Fruit fly (Drosophila melanogaster) whole organism, embryonic: ENCODE measurements around the gene ovm.

Experiments
- CG1603 ChIP-seq: fragments of 200-800 bp; sonication (Bioruptor generic); optimal IDR thresholded peaks from 2 replicates; lab custom pipeline; 2019; ENCODE audit warnings: missing biosample characterization, mild to moderate bottlenecking, missing genetic modification characterization, moderate library complexity
- CG9437 ChIP-seq: fragments of 200-800 bp; sonication (Bioruptor generic); optimal IDR thresholded peaks from 2 replicates; lab custom pipeline; 2018; ENCODE audit warnings: missing biosample characterization, mild to moderate bottlenecking, missing genetic modification characterization
- MBD-R2 ChIP-seq: fragments of 200-800 bp; sonication (Bioruptor generic); IDR thresholded peaks from 2 replicates; pipeline ENCODE4 v1.3.6; 2022; ENCODE audit warnings: missing biosample characterization, missing genetic modification characterization
- Sry-β ChIP-seq: fragments of 200-800 bp; sonication (Bioruptor generic); optimal IDR thresholded peaks from 2 replicates; lab custom pipeline; 2018; ENCODE audit warnings: missing biosample characterization, mild to moderate bottlenecking, missing genetic modification characterization, moderate library complexity
- croc ChIP-seq: fragments of 200-800 bp; sonication (Bioruptor generic); conservative IDR thresholded peaks from 3 replicates; pipeline ENCODE4 v1.3.6; 2022; ENCODE audit warnings: missing biosample characterization, missing genetic modification characterization
- pfk ChIP-seq: fragments of 200-800 bp; sonication (Bioruptor generic); optimal IDR thresholded peaks from 2 replicates; lab custom pipeline; 2018; ENCODE audit warnings: missing biosample characterization, mild to moderate bottlenecking, missing genetic modification characterization, moderate library complexity
- slbo ChIP-seq: fragments of 200-800 bp; sonication (Bioruptor generic); IDR thresholded peaks from 2 replicates; pipeline ENCODE4 v1.3.6; 2022; ENCODE audit warnings: missing biosample characterization, missing genetic modification characterization
- yki ChIP-seq: fragments of >200 bp; optimal IDR thresholded peaks from 3 replicates; lab custom pipeline; 2018
- zen ChIP-seq: fragments of 200-800 bp; sonication (Bioruptor generic); optimal IDR thresholded peaks from 3 replicates; lab custom pipeline; 2018; ENCODE audit warnings: missing biosample characterization, mild to moderate bottlenecking, missing genetic modification characterization, moderate library complexity
- zf30C ChIP-seq: fragments of 200-800 bp; sonication (Bioruptor generic); optimal IDR thresholded peaks from 3 replicates; lab custom pipeline; 2018; ENCODE audit warnings: missing biosample characterization, mild to moderate bottlenecking, missing genetic modification characterization

DNA sequence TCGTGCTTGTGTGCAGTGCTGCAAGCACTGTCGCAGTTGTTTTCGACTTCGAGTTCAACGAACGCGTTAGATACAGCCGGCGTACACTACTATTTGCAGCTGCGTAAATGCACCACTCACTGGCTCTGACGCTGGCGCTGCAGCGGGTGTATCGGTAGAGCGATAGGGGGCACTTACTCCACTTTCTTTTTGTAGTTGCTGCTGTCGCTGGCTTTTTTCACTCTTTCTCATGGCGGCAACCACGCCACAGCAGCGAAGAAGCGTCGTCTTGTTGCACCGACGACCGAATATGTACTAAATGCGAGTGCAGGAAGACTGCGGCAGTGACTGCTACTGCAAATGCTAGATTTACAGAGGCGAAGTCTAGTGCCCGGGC, 19.3 kb downstream of the ovm start, which contains the start of gene CG4822:
- TF ChIP-seq slbo (GFP tag; lab: Robert Waterston, UW) (no peak), zen (tag; lab: Kevin White, UChicago) (no peak), yki (lab: Kevin White, UChicago) (no peak), pfk (GFP tag; lab: Kevin White, UChicago) (no peak), zf30C (GFP tag; lab: Kevin White, UChicago) (no peak), CG1603 (tag; lab: Kevin White, UChicago) (no peak), Sry-β (GFP tag; lab: Kevin White, UChicago) (no peak), croc (GFP tag; lab: Robert Waterston, UW) (no peak), CG9437 (no peak), MBD-R2 (GFP tag; lab: Robert Waterston, UW) (no peak)
